Worm (Caenorhabditis elegans) whole organism, late embryonic: ENCODE measurements around the gene T05H4.4.
A peak's percentile ranks its signal among the peaks of the same experiment; 100 is the strongest.

Source experiments
- Y22D7AL.16 ChIP-seq: sonication (generic microtip); optimal IDR thresholded peaks from 2 replicates; lab custom pipeline; 2016; ENCODE audit warnings: missing genetic modification characterization, missing compliant biosample characterization
- ama-1 ChIP-seq: fragments of 150-350 bp; optimal IDR thresholded peaks from 2 replicates; lab custom pipeline; 2014
- ceh-14 ChIP-seq: sonication (generic microtip); optimal IDR thresholded peaks from 2 replicates; lab custom pipeline; 2016; ENCODE audit warnings: missing genotype, missing genetic modification characterization, missing compliant biosample characterization
- ceh-19 ChIP-seq: fragments of 200-800 bp; sonication (Bioruptor generic); optimal IDR thresholded peaks from 2 replicates; lab custom pipeline; 2018; ENCODE audit warnings: mild to moderate bottlenecking, missing genetic modification characterization, missing compliant biosample characterization
- ceh-24 ChIP-seq: sonication (generic microtip); optimal IDR thresholded peaks from 2 replicates; lab custom pipeline; 2016; ENCODE audit warnings: mild to moderate bottlenecking, missing genetic modification characterization, missing compliant biosample characterization
- ceh-30 ChIP-seq: fragments of 150-350 bp; optimal IDR thresholded peaks from 2 replicates; lab custom pipeline; 2014; ENCODE audit warnings: missing biosample characterization, missing genetic modification characterization
- ceh-31 ChIP-seq: sonication (generic microtip); optimal IDR thresholded peaks from 2 replicates; lab custom pipeline; 2016; ENCODE audit warnings: missing genetic modification characterization, missing compliant biosample characterization
- ceh-6 ChIP-seq: fragments of 200-800 bp; sonication (Bioruptor generic); optimal IDR thresholded peaks from 2 replicates; lab custom pipeline; 2018; ENCODE audit warnings: mild to moderate bottlenecking, missing genetic modification characterization, missing compliant biosample characterization
- ceh-9 ChIP-seq: sonication (generic microtip); optimal IDR thresholded peaks from 2 replicates; lab custom pipeline; 2016; ENCODE audit warnings: mild to moderate bottlenecking, missing genetic modification characterization, inconsistent platforms, missing compliant biosample characterization
- che-1 ChIP-seq: sonication (generic microtip); optimal IDR thresholded peaks from 2 replicates; lab custom pipeline; 2016; ENCODE audit warnings: mild to moderate bottlenecking, missing genetic modification characterization, missing compliant biosample characterization
- dmd-4 ChIP-seq: sonication (generic microtip); optimal IDR thresholded peaks from 2 replicates; lab custom pipeline; 2016; ENCODE audit warnings: borderline replicate concordance, missing genetic modification characterization, missing compliant biosample characterization
- elt-2 ChIP-seq: sonication (generic microtip); optimal IDR thresholded peaks from 2 replicates; lab custom pipeline; 2016; ENCODE audit warnings: missing genetic modification reagents, missing genetic modification characterization, missing compliant biosample characterization
- elt-4 ChIP-seq: sonication (generic microtip); optimal IDR thresholded peaks from 2 replicates; lab custom pipeline; 2016; ENCODE audit warnings: missing genetic modification characterization, missing compliant biosample characterization
- ets-4 ChIP-seq: sonication (generic microtip); optimal IDR thresholded peaks from 2 replicates; lab custom pipeline; 2016; ENCODE audit warnings: missing genetic modification characterization, missing compliant biosample characterization
- fax-1 ChIP-seq: sonication (generic microtip); optimal IDR thresholded peaks from 2 replicates; lab custom pipeline; 2016; ENCODE audit warnings: missing genotype, missing genetic modification characterization, missing compliant biosample characterization
- fkh-10 ChIP-seq: fragments of 150-350 bp; optimal IDR thresholded peaks from 2 replicates; lab custom pipeline; 2014; ENCODE audit warnings: missing biosample characterization, missing genetic modification reagents, missing genetic modification characterization
- fkh-6 ChIP-seq: sonication (generic microtip); optimal IDR thresholded peaks from 2 replicates; lab custom pipeline; 2016; ENCODE audit warnings: missing genetic modification characterization, missing compliant biosample characterization
- hlh-6 ChIP-seq: sonication (generic microtip); optimal IDR thresholded peaks from 2 replicates; lab custom pipeline; 2016; ENCODE audit warnings: missing genotype, missing genetic modification characterization, missing compliant biosample characterization
- hlh-8 ChIP-seq: sonication (generic microtip); optimal IDR thresholded peaks from 2 replicates; lab custom pipeline; 2016; ENCODE audit warnings: missing genotype, missing genetic modification characterization, missing compliant biosample characterization
- lin-11 ChIP-seq: fragments of 200-800 bp; sonication (Bioruptor generic); optimal IDR thresholded peaks from 2 replicates; lab custom pipeline; 2018; ENCODE audit warnings: mild to moderate bottlenecking, missing genetic modification characterization, missing compliant biosample characterization
- mec-3 ChIP-seq: sonication (generic microtip); optimal IDR thresholded peaks from 2 replicates; lab custom pipeline; 2016; ENCODE audit warnings: borderline replicate concordance, missing genetic modification characterization, missing compliant biosample characterization
- nhr-232 ChIP-seq: sonication (generic microtip); optimal IDR thresholded peaks from 2 replicates; lab custom pipeline; 2016; ENCODE audit warnings: missing genetic modification characterization, missing compliant biosample characterization
- npax-4 ChIP-seq: sonication (generic microtip); optimal IDR thresholded peaks from 2 replicates; lab custom pipeline; 2016; ENCODE audit warnings: missing genetic modification characterization, missing compliant biosample characterization
- odd-2 ChIP-seq: sonication (generic microtip); optimal IDR thresholded peaks from 2 replicates; lab custom pipeline; 2017; ENCODE audit warnings: antibody characterized with exemption, mild to moderate bottlenecking, missing genetic modification characterization, missing compliant biosample characterization
- pax-1 ChIP-seq: fragments of 150-350 bp; optimal IDR thresholded peaks from 2 replicates; lab custom pipeline; 2014; ENCODE audit warnings: missing biosample characterization, missing genetic modification characterization
- pqm-1 ChIP-seq: sonication (generic microtip); optimal IDR thresholded peaks from 2 replicates; lab custom pipeline; 2016; ENCODE audit warnings: missing genetic modification characterization, missing compliant biosample characterization
- ref-2 ChIP-seq: sonication (generic microtip); optimal IDR thresholded peaks from 2 replicates; lab custom pipeline; 2016; ENCODE audit warnings: missing genetic modification characterization, missing compliant biosample characterization
- sox-2 ChIP-seq: fragments of 200-800 bp; sonication (Bioruptor generic); IDR thresholded peaks from 2 replicates; pipeline ENCODE4 v1.3.6; 2022; ENCODE audit warnings: missing genetic modification reagents, missing genetic modification characterization, missing compliant biosample characterization
- syd-9 ChIP-seq: sonication (generic microtip); optimal IDR thresholded peaks from 2 replicates; lab custom pipeline; 2016; ENCODE audit warnings: mild to moderate bottlenecking, missing genetic modification characterization, moderate library complexity, missing compliant biosample characterization
- tbx-2 ChIP-seq: sonication (generic microtip); optimal IDR thresholded peaks from 2 replicates; lab custom pipeline; 2016; ENCODE audit warnings: missing genetic modification characterization, missing compliant biosample characterization
- tbx-7 ChIP-seq: sonication (generic microtip); optimal IDR thresholded peaks from 2 replicates; lab custom pipeline; 2016; ENCODE audit warnings: missing genotype, missing genetic modification characterization, missing compliant biosample characterization
- unc-3 ChIP-seq, 2 experiments: fragments of 200-800 bp in 1 of 2; sonication (Bioruptor generic) in 1 of 2; sonication (generic microtip) in 1 of 2; conservative IDR thresholded peaks in 1 of 2; optimal IDR thresholded peaks in 1 of 2; 2 replicates each; pipeline versions ENCODE4 v1.3.6 to Lab custom; 2016 to 2022; ENCODE audit warnings: missing compliant biosample characterization in 2 of 2, missing genetic modification characterization in 2 of 2, missing genetic modification reagents in 1 of 2
- unc-42 ChIP-seq: sonication (generic microtip); optimal IDR thresholded peaks from 2 replicates; lab custom pipeline; 2016; ENCODE audit warnings: missing genotype, missing genetic modification characterization, missing compliant biosample characterization
- unc-55 ChIP-seq: sonication (generic microtip); optimal IDR thresholded peaks from 2 replicates; lab custom pipeline; 2017; ENCODE audit warnings: missing biosample characterization, missing genetic modification reagents, missing genetic modification characterization
- unc-86 ChIP-seq: sonication (generic microtip); optimal IDR thresholded peaks from 2 replicates; lab custom pipeline; 2016; ENCODE audit warnings: missing genetic modification characterization, missing compliant biosample characterization
- zip-5 ChIP-seq: sonication (generic microtip); optimal IDR thresholded peaks from 2 replicates; lab custom pipeline; 2016; ENCODE audit warnings: missing genetic modification characterization, missing compliant biosample characterization
- ztf-16 ChIP-seq: sonication (generic microtip); optimal IDR thresholded peaks from 2 replicates; lab custom pipeline; 2017; ENCODE audit warnings: missing genetic modification characterization, missing compliant biosample characterization

The T05H4.4 gene

DNA sequence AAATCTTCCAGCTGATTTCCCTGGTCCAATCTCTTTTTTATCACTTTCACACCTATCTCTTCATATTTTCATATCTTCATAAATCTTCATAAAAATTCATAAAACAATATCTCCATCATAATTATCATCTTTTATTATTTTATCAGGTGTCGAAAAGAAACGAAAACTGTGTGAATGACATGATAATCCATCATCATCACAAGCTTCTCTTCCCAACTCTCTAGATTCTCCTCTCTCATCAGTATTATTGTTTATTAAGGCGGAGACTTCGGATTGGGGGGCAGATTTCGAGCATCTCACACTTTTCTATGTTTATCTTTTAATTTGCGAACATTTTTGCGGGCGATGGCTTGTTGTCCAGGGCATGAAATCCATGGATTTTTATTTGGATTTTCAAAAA, 25.5 kb downstream of the T05H4.4 start:
- TF ChIP-seq unc-55 (GFP tag; lab: Kevin White, UChicago) (peak; percentile 73), pax-1 (tag; lab: Kevin White, UChicago) (no peak), unc-3 (GFP tag; conservative IDR thresholded peaks at IDR 0.05; lab: Robert Waterston, UW) (no peak), unc-3 (tag; optimal IDR thresholded peaks at IDR 0.05; lab: Kevin White, UChicago) (no peak)

DNA sequence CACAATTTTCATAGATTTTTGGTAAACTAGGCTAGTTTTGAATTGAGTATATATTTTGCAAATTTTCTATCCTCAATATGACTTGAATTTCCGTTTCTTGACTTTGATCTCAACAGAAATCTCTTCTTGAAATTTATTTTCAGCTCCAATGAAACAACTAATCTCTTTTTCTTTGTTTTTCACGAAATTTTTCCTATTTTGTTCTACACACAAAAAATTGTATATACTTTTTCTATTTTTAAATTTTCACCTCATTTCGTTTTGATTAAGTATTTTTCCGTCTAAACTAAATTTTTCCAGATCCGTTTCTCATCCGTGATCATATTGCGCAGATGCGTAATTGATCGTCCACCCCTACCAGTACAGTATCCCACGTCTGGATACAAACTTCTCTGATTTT, 26.1 kb downstream of the T05H4.4 start, which contains the start of gene unc-83:
Gene unc-83 (plus strand): TSS at position 301 of the 400 bp plus-strand sequence.
- TF ChIP-seq Y22D7AL.16 (no peak), npax-4 (tag; lab: Kevin White, UChicago) (no peak), pqm-1 (tag; lab: Kevin White, UChicago) (no peak), ceh-30 (tag; lab: Kevin White, UChicago) (no peak), elt-2 (tag; lab: Kevin White, UChicago) (no peak), elt-4 (tag; lab: Kevin White, UChicago) (no peak), syd-9 (no peak), hlh-8 (no peak), nhr-232 (no peak), ceh-9 (tag; lab: Kevin White, UChicago) (no peak), hlh-6 (tag; lab: Kevin White, UChicago) (no peak)
- TF ChIP-seq, all 69 proteins: peak for 0

DNA sequence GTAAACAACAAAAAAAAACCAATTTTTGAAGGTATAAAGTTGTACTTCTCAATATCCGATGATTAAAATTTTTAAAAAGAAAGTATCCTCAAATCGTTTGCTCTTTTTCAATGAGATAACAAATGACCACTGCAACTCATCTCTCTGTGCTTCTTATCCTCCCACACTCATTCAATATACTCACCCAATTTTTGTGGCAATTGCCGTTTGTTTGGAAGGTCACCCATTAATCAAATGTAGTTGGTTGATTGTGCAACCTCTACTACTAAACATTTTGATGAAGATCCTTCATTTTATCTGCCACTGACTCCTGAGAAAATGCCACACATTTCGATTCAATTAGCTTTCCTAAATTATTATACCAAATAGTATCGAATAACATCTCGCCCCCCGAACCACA, 29.0 kb downstream of the T05H4.4 start:
- no peak for TF ChIP-seq fax-1
- peak; percentile 45 for TF ChIP-seq ceh-19 (GFP tag; lab: Kevin White, UChicago)

DNA sequence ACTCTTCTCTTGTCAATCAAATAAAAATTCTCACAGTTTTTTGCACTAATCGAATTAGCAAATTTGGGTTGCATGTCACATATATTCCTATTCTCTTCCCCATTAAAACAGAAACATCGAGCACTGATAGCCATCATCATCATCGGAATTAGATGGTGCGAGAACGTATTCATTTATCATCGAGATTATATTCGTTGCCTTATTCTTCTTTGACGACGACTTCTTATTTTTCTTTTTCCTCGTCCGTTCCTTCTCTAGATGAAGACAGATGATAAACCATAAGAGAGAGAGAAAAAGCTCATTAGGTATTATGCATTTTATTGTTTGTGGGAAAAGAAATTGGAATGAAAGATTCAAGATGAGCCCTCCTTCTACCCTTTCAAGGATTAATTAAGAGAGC, 32.5 kb downstream of the T05H4.4 start:
- no peak for TF ChIP-seq fkh-6 (tag; lab: Kevin White, UChicago)
- no peak for TF ChIP-seq fkh-10
- TF ChIP-seq mec-3 (tag; lab: Kevin White, UChicago) = no peak
- no peak for TF ChIP-seq hlh-6 (tag; lab: Kevin White, UChicago)
- TF ChIP-seq ets-4 (tag; lab: Kevin White, UChicago) = no peak
- TF ChIP-seq ceh-24 = no peak

DNA sequence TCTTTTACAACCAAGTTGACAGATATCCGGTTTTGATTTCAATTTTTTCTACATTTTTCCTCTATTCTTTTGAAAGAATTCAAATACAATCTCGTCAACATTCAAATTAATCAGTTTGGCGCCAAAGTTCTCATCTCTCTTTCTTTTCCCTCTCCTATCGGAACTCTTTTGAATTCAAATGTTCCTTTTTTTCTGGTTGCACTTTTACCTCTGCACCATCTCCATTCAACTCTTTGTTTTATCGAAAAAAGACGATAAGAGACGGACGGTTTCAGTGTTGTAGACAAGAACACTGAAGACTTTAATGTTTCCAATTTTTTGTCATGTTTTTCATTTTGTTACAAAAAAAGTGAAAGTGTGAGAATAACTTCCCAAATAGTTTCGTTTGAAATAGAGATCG, 37.3 kb downstream of the T05H4.4 start:
- TF ChIP-seq ceh-19 (GFP tag; lab: Kevin White, UChicago) (no peak), elt-4 (tag; lab: Kevin White, UChicago) (no peak), ceh-30 (tag; lab: Kevin White, UChicago) (no peak), ztf-16 (tag; lab: Kevin White, UChicago) (no peak), zip-5 (tag; lab: Kevin White, UChicago) (no peak), tbx-2 (tag; lab: Kevin White, UChicago) (no peak), che-1 (no peak), ama-1 (lab: Kevin White, UChicago) (no peak), ceh-6 (GFP tag; lab: Kevin White, UChicago) (no peak), ceh-14 (tag; lab: Kevin White, UChicago) (no peak), dmd-4 (tag; lab: Kevin White, UChicago) (no peak), ref-2 (tag; lab: Kevin White, UChicago) (no peak), unc-86 (tag; lab: Kevin White, UChicago) (no peak)
- TF ChIP-seq, all 69 proteins: peak for 0

DNA sequence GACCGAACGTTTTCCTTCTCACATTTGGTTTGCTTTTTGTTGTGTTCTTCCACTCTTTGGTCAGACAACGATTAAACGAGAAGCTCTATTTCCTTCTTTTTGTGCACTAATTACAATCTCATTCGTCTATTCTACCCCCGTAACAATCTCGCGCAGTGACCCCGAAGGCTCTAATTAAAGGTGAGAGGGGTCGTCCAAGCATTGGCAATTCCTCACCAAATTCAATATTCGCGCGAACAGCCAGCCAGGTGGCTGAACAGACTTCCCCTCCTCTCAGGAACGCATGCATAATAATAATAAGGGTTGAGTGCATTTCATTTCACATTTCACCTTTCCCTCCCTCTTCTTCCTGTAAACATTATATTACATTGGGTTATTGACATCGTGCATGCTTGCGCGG, 46.4 kb downstream of the T05H4.4 start:
- TF ChIP-seq tbx-7 (tag; lab: Kevin White, UChicago) (no peak), odd-2 (tag; lab: Kevin White, UChicago) (no peak), ref-2 (tag; lab: Kevin White, UChicago) (peak; percentile 14), tbx-2 (tag; lab: Kevin White, UChicago) (peak; percentile 45), sox-2 (GFP tag; lab: Robert Waterston, UW) (no peak), unc-42 (peak; percentile 6), ceh-31 (tag; lab: Kevin White, UChicago) (peak; percentile 62), lin-11 (tag; lab: Kevin White, UChicago) (no peak)
- TF ChIP-seq, all 69 proteins: peak for 4
